Fruit fly (Drosophila melanogaster): ENCODE data around the gene CG4793.
A peak's percentile ranks its signal among the peaks of the same experiment; 100 is the strongest.

The CG4793 gene

DNA sequence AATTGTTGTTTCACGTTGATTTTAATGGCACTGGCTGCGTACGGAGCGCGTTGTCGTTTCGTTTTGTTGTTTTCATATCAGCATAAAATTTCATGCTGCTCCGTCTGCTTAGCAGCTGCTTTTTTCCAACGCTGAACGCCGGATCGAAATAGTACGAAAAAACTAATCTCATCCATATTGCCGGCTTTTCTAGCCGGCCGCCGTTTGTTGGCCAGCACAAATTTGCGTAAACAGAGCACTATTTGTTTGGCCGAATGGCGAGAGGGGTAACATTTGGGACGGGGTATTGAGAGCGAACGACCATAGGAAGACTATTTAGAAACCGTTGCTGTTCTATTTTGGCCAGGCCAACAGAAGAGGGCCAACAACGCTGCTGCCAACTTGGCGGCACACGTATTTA lies 13.4 kb upstream of the CG4793 start:
- no peak for TF ChIP-seq psq (optimal IDR thresholded peaks at IDR 0.05)
- no peak for TF ChIP-seq Dll (optimal IDR thresholded peaks at IDR 0.05)
- no peak for TF ChIP-seq EcR (GFP tag; optimal IDR thresholded peaks at IDR 0.05)
- no peak for TF ChIP-seq pan (optimal IDR thresholded peaks at IDR 0.05)
- no peak for TF ChIP-seq CG8478 (optimal IDR thresholded peaks at IDR 0.05)
- TF ChIP-seq usp (GFP tag; optimal IDR thresholded peaks at IDR 0.05): no peak

DNA sequence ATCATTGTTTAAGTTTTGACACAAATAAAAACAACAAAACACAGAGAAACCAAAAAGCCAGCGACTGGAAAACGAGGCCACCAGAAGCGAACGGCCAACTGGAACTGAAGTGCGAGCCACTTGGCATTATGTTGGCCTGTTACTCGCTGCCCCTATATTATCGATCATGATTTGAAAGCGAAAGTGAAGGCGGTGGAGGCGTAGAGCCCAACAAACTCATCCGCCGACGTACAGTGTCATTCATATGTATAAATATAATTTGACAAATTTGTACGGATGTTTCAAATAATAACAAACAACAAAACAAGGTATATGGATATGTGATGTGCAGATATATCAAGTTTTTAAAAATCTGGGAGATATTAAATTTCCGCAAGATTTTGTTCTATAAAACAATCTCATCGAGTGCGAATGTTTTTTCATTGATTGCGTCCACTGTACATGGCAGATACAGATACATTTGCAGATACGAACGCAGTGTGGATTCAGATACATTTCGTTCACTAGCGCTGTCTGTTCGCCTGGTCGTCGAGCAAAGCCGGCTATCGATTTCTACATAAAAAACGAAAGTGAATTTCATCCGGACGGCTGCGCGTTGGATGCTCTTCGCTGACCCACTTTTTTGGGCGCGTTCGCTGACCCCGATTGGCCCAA lies 12.1 kb upstream of the CG4793 start:
- TF ChIP-seq psq (optimal IDR thresholded peaks at IDR 0.05): no peak
- TF ChIP-seq usp (GFP tag; optimal IDR thresholded peaks at IDR 0.05): no peak
- no peak for TF ChIP-seq CG8478 (optimal IDR thresholded peaks at IDR 0.05)
- TF ChIP-seq EcR (GFP tag; optimal IDR thresholded peaks at IDR 0.05): no peak

DNA sequence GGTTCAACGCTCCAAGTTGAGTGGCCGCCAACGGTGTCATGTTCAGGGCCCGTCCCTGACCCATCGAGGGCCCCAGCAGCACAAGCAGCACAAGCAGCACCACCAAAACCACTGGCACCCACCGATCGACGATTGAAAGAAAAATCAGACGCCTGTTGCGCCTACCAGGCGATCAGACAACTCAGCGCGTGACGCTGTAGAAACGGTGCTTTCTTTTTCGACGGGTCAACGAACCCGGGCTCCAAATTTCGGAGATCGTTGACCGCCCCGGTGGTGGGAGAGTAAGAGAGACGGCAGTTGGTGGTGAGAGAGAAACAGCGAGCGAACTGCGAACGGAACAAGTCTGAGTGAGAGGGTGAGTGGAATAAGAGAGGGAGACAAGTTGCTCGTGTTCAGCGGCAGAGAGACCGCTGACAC lies 11.6 kb upstream of the CG4793 start:
- TF ChIP-seq psq (optimal IDR thresholded peaks at IDR 0.05) (no peak), CG8478 (optimal IDR thresholded peaks at IDR 0.05) (no peak), Dll (optimal IDR thresholded peaks at IDR 0.05) (peak; percentile 46), EcR (GFP tag; optimal IDR thresholded peaks at IDR 0.05) (peak; percentile 96 to 100)

dm6 chr2L:15912008-15912900 lies 10.9 kb upstream of the CG4793 start:
- TF ChIP-seq Dll (optimal IDR thresholded peaks at IDR 0.05) (no peak), EcR (GFP tag; optimal IDR thresholded peaks at IDR 0.05) (no peak), CG8478 (optimal IDR thresholded peaks at IDR 0.05) (no peak), usp (GFP tag; optimal IDR thresholded peaks at IDR 0.05) (no peak), pan (optimal IDR thresholded peaks at IDR 0.05) (no peak), psq (optimal IDR thresholded peaks at IDR 0.05) (no peak)

DNA sequence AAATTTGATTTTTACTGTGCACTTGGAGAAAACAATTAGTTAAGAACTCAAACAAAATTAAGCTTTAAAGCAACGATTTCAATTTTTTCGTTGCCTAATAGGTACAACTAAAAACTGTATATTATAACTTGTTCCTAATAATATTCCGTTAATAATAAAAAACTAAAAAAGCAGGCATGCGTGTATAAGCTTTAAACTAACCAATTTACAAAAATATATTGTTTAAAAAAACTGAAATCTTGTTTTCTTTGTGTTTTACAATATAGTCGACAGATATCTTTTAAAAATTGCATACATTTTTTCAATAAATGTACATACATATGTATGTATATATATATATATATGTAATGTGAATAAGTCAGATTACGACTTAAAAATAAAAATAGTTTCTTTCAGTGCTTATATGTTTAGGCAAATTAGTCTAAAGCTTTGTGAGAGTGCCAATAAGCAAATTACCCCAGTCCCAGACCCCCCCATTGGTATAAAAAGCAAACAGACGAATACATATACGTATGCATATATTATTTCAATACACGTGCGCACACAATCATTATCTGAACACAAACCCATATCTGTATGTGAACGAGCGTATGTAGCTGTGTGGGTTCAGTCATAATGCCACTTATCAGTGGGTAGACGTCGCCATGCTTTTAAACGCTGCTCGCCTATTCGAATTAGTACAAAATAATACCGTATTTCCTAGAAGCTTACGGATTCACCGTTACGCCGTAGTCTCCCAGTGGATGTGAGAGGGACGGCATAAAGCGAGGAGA lies 10.1 kb upstream of the CG4793 start:
- peak in 1 of 2 experiments; percentile 20 for TF ChIP-seq EcR (GFP tag; optimal IDR thresholded peaks at IDR 0.05)
- TF ChIP-seq CG8478 (optimal IDR thresholded peaks at IDR 0.05): no peak

dm6 chr2L:15913674-15914037 lies 9.5 kb upstream of the CG4793 start:
- TF ChIP-seq pan (optimal IDR thresholded peaks at IDR 0.05) (no peak), CG8478 (optimal IDR thresholded peaks at IDR 0.05) (no peak), usp (GFP tag; optimal IDR thresholded peaks at IDR 0.05) (no peak), psq (optimal IDR thresholded peaks at IDR 0.05) (no peak), Dll (optimal IDR thresholded peaks at IDR 0.05) (no peak), EcR (GFP tag; optimal IDR thresholded peaks at IDR 0.05) (no peak)

DNA sequence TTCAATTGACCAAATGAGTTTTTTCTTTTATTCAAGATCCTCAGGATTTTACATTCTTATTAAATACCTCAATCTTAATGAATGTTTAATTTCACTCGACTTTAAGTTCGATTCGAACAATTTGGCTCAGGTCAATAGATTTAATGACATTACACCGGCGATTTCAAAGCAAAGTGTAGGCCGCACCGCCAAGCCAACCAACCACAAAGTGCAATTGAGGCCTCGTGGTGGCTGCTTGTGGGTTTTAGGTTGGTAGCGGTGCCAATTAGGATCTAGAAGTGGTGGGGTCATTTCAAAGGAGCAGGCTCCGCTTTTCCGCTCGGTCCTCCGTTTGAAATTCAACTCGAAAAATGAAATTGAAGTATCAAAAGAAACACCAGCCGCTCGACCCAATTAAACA lies 6.6 kb upstream of the CG4793 start, which contains the start of gene CG13244:
CG13244 (plus strand) TSS at position 301 of the 400 bp plus-strand sequence.
- TF ChIP-seq Dll (optimal IDR thresholded peaks at IDR 0.05): no peak
- TF ChIP-seq psq (optimal IDR thresholded peaks at IDR 0.05): no peak
- no peak for TF ChIP-seq pan (optimal IDR thresholded peaks at IDR 0.05)
- no peak for TF ChIP-seq EcR (GFP tag; optimal IDR thresholded peaks at IDR 0.05)
- TF ChIP-seq CG8478 (optimal IDR thresholded peaks at IDR 0.05): no peak
- no peak for TF ChIP-seq usp (GFP tag; optimal IDR thresholded peaks at IDR 0.05)

DNA sequence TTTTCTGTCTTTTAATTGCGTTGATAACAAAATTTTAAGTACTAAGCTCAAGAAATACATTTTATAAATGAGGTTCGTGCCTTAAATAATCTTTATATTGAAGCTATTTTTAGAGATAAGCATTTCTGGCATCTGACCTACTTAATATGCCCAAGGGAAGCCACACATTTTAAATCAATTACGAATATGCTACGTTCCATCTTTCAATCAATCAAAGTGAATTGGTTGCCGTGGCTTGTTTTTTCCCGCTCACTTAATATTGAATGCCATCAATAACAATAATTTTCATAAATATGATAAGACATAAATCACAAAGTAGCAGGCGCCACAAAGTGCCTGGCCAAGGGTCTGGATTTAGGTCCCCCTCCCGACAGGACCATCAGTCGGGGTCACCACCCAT lies 12.9 kb downstream of the CG4793 start:
- no peak for TF ChIP-seq Dll (optimal IDR thresholded peaks at IDR 0.05)
- TF ChIP-seq pan (optimal IDR thresholded peaks at IDR 0.05): no peak
- no peak for TF ChIP-seq CG8478 (optimal IDR thresholded peaks at IDR 0.05)
- no peak for TF ChIP-seq psq (optimal IDR thresholded peaks at IDR 0.05)
- TF ChIP-seq EcR (GFP tag; optimal IDR thresholded peaks at IDR 0.05): no peak
- no peak for TF ChIP-seq usp (GFP tag; optimal IDR thresholded peaks at IDR 0.05)

dm6 chr2L:15941141-15941540 lies 17.9 kb downstream of the CG4793 start, which contains the start of gene CG12448:
CG12448 (plus strand) TSS chr2L:15941441.
- TF ChIP-seq psq (optimal IDR thresholded peaks at IDR 0.05) (no peak), usp (GFP tag; optimal IDR thresholded peaks at IDR 0.05) (no peak), EcR (GFP tag; optimal IDR thresholded peaks at IDR 0.05) (no peak), CG8478 (optimal IDR thresholded peaks at IDR 0.05) (no peak), Dll (optimal IDR thresholded peaks at IDR 0.05) (no peak), pan (optimal IDR thresholded peaks at IDR 0.05) (no peak)

DNA sequence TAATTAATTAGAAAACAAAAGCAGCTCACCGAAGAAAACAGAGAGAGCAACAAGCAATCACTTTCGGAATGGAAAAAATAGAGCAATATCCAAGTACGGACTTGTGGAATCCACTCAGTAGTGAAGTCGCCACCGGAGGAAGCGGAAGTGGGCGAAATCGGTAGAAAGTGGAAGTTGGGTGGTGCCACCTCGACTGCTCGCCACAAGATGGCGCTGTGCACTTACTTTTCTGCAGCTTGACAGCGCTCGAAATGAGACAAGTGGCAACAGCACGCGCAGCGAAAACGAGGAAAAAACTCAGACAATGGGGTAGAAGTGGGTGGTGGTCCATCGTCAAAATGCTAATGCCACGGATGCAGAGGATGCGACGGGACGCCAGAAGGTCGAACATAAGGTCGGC lies 26.3 kb downstream of the CG4793 start:
- TF ChIP-seq usp (GFP tag; optimal IDR thresholded peaks at IDR 0.05) (no peak), pan (optimal IDR thresholded peaks at IDR 0.05) (no peak), CG8478 (optimal IDR thresholded peaks at IDR 0.05) (no peak), psq (optimal IDR thresholded peaks at IDR 0.05) (no peak)

DNA sequence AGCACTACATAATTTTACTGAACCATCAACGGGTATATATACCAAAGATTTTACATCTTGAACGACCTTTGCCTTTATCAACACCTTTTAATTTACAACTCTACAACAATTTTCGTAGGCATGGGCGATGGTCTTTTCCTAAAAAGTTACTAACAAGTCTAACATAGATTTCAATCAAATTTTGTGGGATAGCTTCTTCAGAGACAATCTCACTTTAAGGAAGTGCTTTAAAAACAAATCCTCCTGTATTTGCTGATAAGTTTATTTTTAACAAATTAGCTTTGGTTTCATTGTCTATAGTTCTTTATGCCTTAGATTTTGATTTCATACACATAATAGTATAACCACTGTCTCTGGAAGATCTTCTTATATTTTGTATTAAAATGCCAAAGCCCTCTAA lies 34.4 kb downstream of the CG4793 start, which contains the start of gene CG18063:
CG18063 (plus strand) TSS at position 301 of the 400 bp plus-strand sequence.
- TF ChIP-seq Dll (optimal IDR thresholded peaks at IDR 0.05) (no peak), CG8478 (optimal IDR thresholded peaks at IDR 0.05) (no peak), psq (optimal IDR thresholded peaks at IDR 0.05) (no peak), pan (optimal IDR thresholded peaks at IDR 0.05) (no peak), EcR (GFP tag; optimal IDR thresholded peaks at IDR 0.05) (no peak), usp (GFP tag; optimal IDR thresholded peaks at IDR 0.05) (no peak)

dm6 chr2L:15962335-15962734 lies 39.1 kb downstream of the CG4793 start, which contains the start of gene beat-Ib:
beat-Ib (minus strand) TSS chr2L:15962435.
- no peak for TF ChIP-seq Dll (optimal IDR thresholded peaks at IDR 0.05)
- TF ChIP-seq psq (optimal IDR thresholded peaks at IDR 0.05): no peak
- no peak for TF ChIP-seq usp (GFP tag; optimal IDR thresholded peaks at IDR 0.05)
- TF ChIP-seq CG8478 (optimal IDR thresholded peaks at IDR 0.05): no peak
- TF ChIP-seq pan (optimal IDR thresholded peaks at IDR 0.05): no peak
- TF ChIP-seq EcR (GFP tag; optimal IDR thresholded peaks at IDR 0.05): no peak
